Worm (Caenorhabditis elegans): ENCODE results near the gene smcr-8.

smcr-8 gene

DNA sequence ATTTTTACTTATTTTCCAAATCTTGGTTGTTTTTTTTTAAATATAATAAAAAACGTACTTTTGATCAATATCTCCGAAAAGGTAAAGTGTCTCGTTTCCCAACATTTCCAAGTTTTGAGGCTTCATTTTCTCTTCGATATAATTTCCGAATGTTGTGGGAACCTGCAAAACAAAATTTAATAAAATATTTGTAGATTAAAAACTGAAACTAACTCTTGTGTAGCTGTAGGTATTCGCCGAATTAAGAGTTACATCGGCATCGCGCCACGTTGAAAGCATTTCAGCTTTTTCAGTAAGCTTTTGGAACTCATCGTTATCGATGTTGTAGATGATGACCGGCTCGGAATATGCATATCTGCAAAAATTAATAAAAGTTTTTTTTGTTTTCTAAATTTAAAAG lies 36.8 kb upstream of the smcr-8 start, which contains the start of gene vps-22:
Gene vps-22, minus strand, starts transcription at position 101 of the 400 bp plus-strand sequence.
- TF ChIP-seq attf-6 (GFP tag; IDR thresholded peaks at IDR 0.05) (no peak), lir-1 (GFP tag; conservative IDR thresholded peaks at IDR 0.05) (no peak), Y56A3A.18 (GFP tag; IDR thresholded peaks at IDR 0.05) (no peak), ztf-26 (tag; optimal IDR thresholded peaks at IDR 0.05) (no peak), aptf-3 (GFP tag; IDR thresholded peaks at IDR 0.05) (no peak), hrde-1 (tag; optimal IDR thresholded peaks at IDR 0.05; ENCODE audit: borderline replicate concordance) (no peak)

DNA sequence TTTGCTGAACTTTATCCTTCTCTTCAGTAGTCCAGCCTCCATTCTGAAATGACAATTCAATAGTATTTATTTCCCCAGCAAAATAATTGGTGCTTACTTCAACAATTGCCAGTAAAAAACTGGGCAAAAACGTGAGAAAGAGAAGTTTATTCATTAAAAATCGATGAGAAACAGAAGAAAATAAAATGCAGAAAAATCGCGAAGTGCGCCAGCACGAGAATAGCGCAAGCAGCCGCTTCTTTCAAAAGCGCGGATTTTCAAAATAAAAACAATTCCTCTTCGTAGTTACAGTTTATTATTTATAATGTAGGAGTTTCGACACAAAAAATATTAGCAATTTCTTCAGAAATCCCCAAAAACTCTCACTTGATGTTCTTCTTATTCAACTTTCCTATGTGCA lies 36.3 kb upstream of the smcr-8 start, which contains the start of gene C27F2.9:
Gene C27F2.9, minus strand, starts transcription at position 159 of the 400 bp plus-strand sequence.
- TF ChIP-seq ceh-58 (GFP tag; IDR thresholded peaks at IDR 0.05) (no peak), B0035.1 (tag; optimal IDR thresholded peaks at IDR 0.05) (no peak), akir-1 (GFP tag; optimal IDR thresholded peaks at IDR 0.05) (no peak), F55B11.4 (tag; optimal IDR thresholded peaks at IDR 0.05; ENCODE audit: borderline replicate concordance, insufficient read depth) (no peak), chd-7 (tag; optimal IDR thresholded peaks at IDR 0.05) (no peak), B0019.2 (GFP tag; conservative IDR thresholded peaks at IDR 0.05) (no peak), F57A8.1 (GFP tag; optimal IDR thresholded peaks at IDR 0.05) (no peak), sdz-38 (tag; optimal IDR thresholded peaks at IDR 0.05) (no peak), ztf-3 (GFP tag; optimal IDR thresholded peaks at IDR 0.05) (no peak), efl-1 (GFP tag; optimal IDR thresholded peaks at IDR 0.05) (peak; percentile 93), ceh-40 (GFP tag; IDR thresholded peaks at IDR 0.05) (no peak), ztf-25 (GFP tag; IDR thresholded peaks at IDR 0.05) (no peak), C17E4.6 (GFP tag; IDR thresholded peaks at IDR 0.05) (no peak), madf-6 (GFP tag; IDR thresholded peaks at IDR 0.05) (no peak), lin-40 (tag; optimal IDR thresholded peaks at IDR 0.05) (peak; percentile 86), F10E7.11 (tag; optimal IDR thresholded peaks at IDR 0.05) (no peak), ztf-28 (GFP tag; IDR thresholded peaks at IDR 0.05) (no peak), lsy-27 (tag; optimal IDR thresholded peaks at IDR 0.05; ENCODE audit: borderline replicate concordance, insufficient read depth) (no peak), rcor-1 (GFP tag; IDR thresholded peaks at IDR 0.05) (peak; percentile 90), zfh-2 (GFP tag; conservative IDR thresholded peaks at IDR 0.05) (no peak), bed-1 (GFP tag; IDR thresholded peaks at IDR 0.05) (no peak), sea-2 (GFP tag; IDR thresholded peaks at IDR 0.05) (no peak), egl-18 (GFP tag; IDR thresholded peaks at IDR 0.05) (no peak), Y95B8A.8 (GFP tag; IDR thresholded peaks at IDR 0.05) (no peak), ekl-4 (GFP tag; IDR thresholded peaks at IDR 0.05) (no peak), madf-8 (GFP tag; conservative IDR thresholded peaks at IDR 0.05) (no peak; the same call in 1 of the 2 replicates), pha-4 (tag; optimal IDR thresholded peaks at IDR 0.05) (peak; percentile 20), nfyb-1 (GFP tag; IDR thresholded peaks at IDR 0.05) (no peak), mes-4 (tag; optimal IDR thresholded peaks at IDR 0.05) (no peak), T07F8.4 (tag; optimal IDR thresholded peaks at IDR 0.05) (no peak), cebp-1 (GFP tag; IDR thresholded peaks at IDR 0.05) (no peak), cebp-1 (tag; optimal IDR thresholded peaks at IDR 0.05) (no peak), B0336.3 (GFP tag; IDR thresholded peaks at IDR 0.05) (no peak), F22D6.2 (tag; optimal IDR thresholded peaks at IDR 0.05) (no peak), attf-5 (GFP tag; optimal IDR thresholded peaks at IDR 0.05) (peak; percentile 91), attf-3 (GFP tag; conservative IDR thresholded peaks at IDR 0.05) (peak; percentile 77), let-526 (GFP tag; IDR thresholded peaks at IDR 0.05) (no peak), snpc-1.3 (tag; optimal IDR thresholded peaks at IDR 0.05; ENCODE audit: insufficient read depth) (peak; percentile 54), mxl-1 (tag; optimal IDR thresholded peaks at IDR 0.05) (no peak), unc-62 (GFP tag; optimal IDR thresholded peaks at IDR 0.05) (no peak), sptf-2 (GFP tag; optimal IDR thresholded peaks at IDR 0.05) (no peak), bed-2 (GFP tag; IDR thresholded peaks at IDR 0.05) (no peak)

All from whole organism, young adult.